Worm (Caenorhabditis elegans) whole organism, late embryonic: ENCODE results near the gene irg-6.

Experiments
- C08G9.2 ChIP-seq: sonication (generic microtip); optimal IDR thresholded peaks from 2 replicates; lab custom pipeline; 2016; ENCODE audit warnings: mild to moderate bottlenecking, missing genetic modification characterization, moderate library complexity, missing compliant biosample characterization
- ama-1 ChIP-seq: fragments of 150-350 bp; optimal IDR thresholded peaks from 2 replicates; lab custom pipeline; 2014
- ceh-2 ChIP-seq: sonication (generic microtip); optimal IDR thresholded peaks from 2 replicates; lab custom pipeline; 2016; ENCODE audit warnings: missing genotype, missing genetic modification characterization, missing compliant biosample characterization
- ceh-30 ChIP-seq: fragments of 150-350 bp; optimal IDR thresholded peaks from 2 replicates; lab custom pipeline; 2014; ENCODE audit warnings: missing biosample characterization, missing genetic modification characterization
- ceh-45 ChIP-seq: fragments of 200-800 bp; sonication (Bioruptor generic); IDR thresholded peaks from 2 replicates; pipeline ENCODE4 v1.3.6; 2022; ENCODE audit warnings: missing genetic modification reagents, missing genetic modification characterization, missing compliant biosample characterization
- che-1 ChIP-seq: sonication (generic microtip); optimal IDR thresholded peaks from 2 replicates; lab custom pipeline; 2016; ENCODE audit warnings: mild to moderate bottlenecking, missing genetic modification characterization, missing compliant biosample characterization
- dve-1 ChIP-seq: sonication (generic microtip); optimal IDR thresholded peaks from 2 replicates; lab custom pipeline; 2017; ENCODE audit warnings: antibody characterized with exemption, mild to moderate bottlenecking, missing genetic modification characterization, missing compliant biosample characterization
- elt-4 ChIP-seq: sonication (generic microtip); optimal IDR thresholded peaks from 2 replicates; lab custom pipeline; 2016; ENCODE audit warnings: missing genetic modification characterization, missing compliant biosample characterization
- hlh-6 ChIP-seq: sonication (generic microtip); optimal IDR thresholded peaks from 2 replicates; lab custom pipeline; 2016; ENCODE audit warnings: missing genotype, missing genetic modification characterization, missing compliant biosample characterization
- nfya-1 ChIP-seq: sonication (generic microtip); optimal IDR thresholded peaks from 2 replicates; lab custom pipeline; 2017; ENCODE audit warnings: missing genetic modification characterization, mild to moderate bottlenecking, missing compliant biosample characterization, antibody characterized with exemption, moderate library complexity
- pax-1 ChIP-seq: fragments of 150-350 bp; optimal IDR thresholded peaks from 2 replicates; lab custom pipeline; 2014; ENCODE audit warnings: missing biosample characterization, missing genetic modification characterization
- pha-4 ChIP-seq: fragments of 150-350 bp; optimal IDR thresholded peaks from 2 replicates; lab custom pipeline; 2018; ENCODE audit warnings: missing biosample characterization, missing genetic modification reagents, missing genetic modification characterization
- tbx-7 ChIP-seq: sonication (generic microtip); optimal IDR thresholded peaks from 2 replicates; lab custom pipeline; 2016; ENCODE audit warnings: missing genotype, missing genetic modification characterization, missing compliant biosample characterization

DNA sequence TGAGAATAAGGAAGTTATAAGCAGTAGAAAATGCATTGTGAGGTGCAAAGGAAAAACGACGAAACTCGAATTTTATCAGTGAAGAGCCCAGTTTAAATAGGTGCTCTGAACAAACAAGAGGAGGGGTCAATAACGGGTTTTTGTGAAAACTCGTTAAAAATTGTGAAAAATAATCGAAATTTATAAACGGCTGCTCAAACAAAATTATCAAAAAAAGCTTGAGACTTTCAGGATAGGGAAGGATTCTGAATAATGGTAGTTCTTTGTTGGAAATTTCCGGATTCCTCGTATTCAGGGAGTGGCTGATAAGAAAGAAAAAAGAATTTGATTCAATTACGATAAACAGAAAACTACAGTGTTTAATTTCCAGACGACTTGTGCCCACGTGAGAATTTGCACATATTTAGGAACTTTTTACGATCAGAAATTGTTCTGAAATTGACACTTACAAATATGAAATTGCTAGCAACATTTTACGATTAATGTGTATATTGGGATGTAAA is 43.3 kb downstream of the irg-6 start, which contains the start of gene clec-187:
- TF ChIP-seq che-1 (tag; lab: Kevin White, UChicago) (no peak), C08G9.2 (tag; lab: Kevin White, UChicago) (no peak), pax-1 (tag; lab: Kevin White, UChicago) (no peak), ceh-2 (tag; lab: Kevin White, UChicago) (no peak), dve-1 (no peak), ceh-30 (tag; lab: Kevin White, UChicago) (no peak), pha-4 (tag; lab: Kevin White, UChicago) (no peak), ama-1 (no peak), ceh-45 (GFP tag; lab: Robert Waterston, UW) (no peak), hlh-6 (tag; lab: Kevin White, UChicago) (no peak), tbx-7 (tag; lab: Kevin White, UChicago) (no peak), elt-4 (no peak), nfya-1 (no peak)
